Worm (Caenorhabditis elegans) whole organism, late embryonic: ENCODE measurements around the gene mup-4.

Source experiments
- C08G9.2 ChIP-seq: sonication (generic microtip); optimal IDR thresholded peaks from 2 replicates; lab custom pipeline; 2016; ENCODE audit warnings: mild to moderate bottlenecking, missing genetic modification characterization, moderate library complexity, missing compliant biosample characterization
- C38D4.7 ChIP-seq: fragments of 200-800 bp; sonication (Bioruptor generic); optimal IDR thresholded peaks from 2 replicates; lab custom pipeline; 2018; ENCODE audit warnings: mild to moderate bottlenecking, missing genetic modification characterization, moderate library complexity, missing compliant biosample characterization
- F13H6.1 ChIP-seq: sonication (generic microtip); optimal IDR thresholded peaks from 2 replicates; lab custom pipeline; 2016; ENCODE audit warnings: missing genetic modification characterization, missing compliant biosample characterization
- K09A11.1 ChIP-seq: sonication (generic microtip); optimal IDR thresholded peaks from 2 replicates; lab custom pipeline; 2017; ENCODE audit warnings: antibody characterized with exemption, mild to moderate bottlenecking, missing genetic modification characterization, missing compliant biosample characterization; ENCODE audit not compliant: insufficient read depth
- T23F11.4 ChIP-seq: fragments of 200-800 bp; sonication (Bioruptor generic); optimal IDR thresholded peaks from 2 replicates; lab custom pipeline; 2018; ENCODE audit warnings: mild to moderate bottlenecking, missing genetic modification characterization, missing compliant biosample characterization
- ahr-1 ChIP-seq: sonication (generic microtip); optimal IDR thresholded peaks from 2 replicates; lab custom pipeline; 2016; ENCODE audit warnings: missing genetic modification characterization, missing compliant biosample characterization
- ama-1 ChIP-seq: fragments of 150-350 bp; optimal IDR thresholded peaks from 2 replicates; lab custom pipeline; 2014
- ceh-18 ChIP-seq: sonication (generic microtip); optimal IDR thresholded peaks from 2 replicates; lab custom pipeline; 2016; ENCODE audit warnings: missing genetic modification characterization, missing compliant biosample characterization
- ceh-19 ChIP-seq: fragments of 200-800 bp; sonication (Bioruptor generic); optimal IDR thresholded peaks from 2 replicates; lab custom pipeline; 2018; ENCODE audit warnings: mild to moderate bottlenecking, missing genetic modification characterization, missing compliant biosample characterization
- ceh-30 ChIP-seq: fragments of 150-350 bp; optimal IDR thresholded peaks from 2 replicates; lab custom pipeline; 2014; ENCODE audit warnings: missing biosample characterization, missing genetic modification characterization
- ceh-31 ChIP-seq: sonication (generic microtip); optimal IDR thresholded peaks from 2 replicates; lab custom pipeline; 2016; ENCODE audit warnings: missing genetic modification characterization, missing compliant biosample characterization
- ceh-6 ChIP-seq: fragments of 200-800 bp; sonication (Bioruptor generic); optimal IDR thresholded peaks from 2 replicates; lab custom pipeline; 2018; ENCODE audit warnings: mild to moderate bottlenecking, missing genetic modification characterization, missing compliant biosample characterization
- che-1 ChIP-seq: sonication (generic microtip); optimal IDR thresholded peaks from 2 replicates; lab custom pipeline; 2016; ENCODE audit warnings: mild to moderate bottlenecking, missing genetic modification characterization, missing compliant biosample characterization
- dmd-4 ChIP-seq: sonication (generic microtip); optimal IDR thresholded peaks from 2 replicates; lab custom pipeline; 2016; ENCODE audit warnings: borderline replicate concordance, missing genetic modification characterization, missing compliant biosample characterization
- ets-4 ChIP-seq: sonication (generic microtip); optimal IDR thresholded peaks from 2 replicates; lab custom pipeline; 2016; ENCODE audit warnings: missing genetic modification characterization, missing compliant biosample characterization
- eyg-1 ChIP-seq: sonication (generic microtip); optimal IDR thresholded peaks from 2 replicates; lab custom pipeline; 2016; ENCODE audit warnings: missing genotype, missing genetic modification characterization, missing compliant biosample characterization
- gmeb-2 ChIP-seq: sonication (generic microtip); optimal IDR thresholded peaks from 2 replicates; lab custom pipeline; 2016; ENCODE audit warnings: missing genetic modification characterization, inconsistent platforms, missing compliant biosample characterization
- hlh-13 ChIP-seq: fragments of 200-800 bp; sonication (Bioruptor generic); optimal IDR thresholded peaks from 2 replicates; lab custom pipeline; 2018; ENCODE audit warnings: mild to moderate bottlenecking, missing genetic modification characterization, missing compliant biosample characterization
- hlh-15 ChIP-seq: sonication (generic microtip); optimal IDR thresholded peaks from 2 replicates; lab custom pipeline; 2016; ENCODE audit warnings: missing genetic modification characterization, missing compliant biosample characterization
- hlh-8 ChIP-seq: sonication (generic microtip); optimal IDR thresholded peaks from 2 replicates; lab custom pipeline; 2016; ENCODE audit warnings: missing genotype, missing genetic modification characterization, missing compliant biosample characterization
- lin-11 ChIP-seq: fragments of 200-800 bp; sonication (Bioruptor generic); optimal IDR thresholded peaks from 2 replicates; lab custom pipeline; 2018; ENCODE audit warnings: mild to moderate bottlenecking, missing genetic modification characterization, missing compliant biosample characterization
- madf-2 ChIP-seq: sonication (generic microtip); optimal IDR thresholded peaks from 2 replicates; lab custom pipeline; 2017; ENCODE audit warnings: missing genetic modification characterization, missing compliant biosample characterization
- nhr-232 ChIP-seq: sonication (generic microtip); optimal IDR thresholded peaks from 2 replicates; lab custom pipeline; 2016; ENCODE audit warnings: missing genetic modification characterization, missing compliant biosample characterization
- npax-4 ChIP-seq: sonication (generic microtip); optimal IDR thresholded peaks from 2 replicates; lab custom pipeline; 2016; ENCODE audit warnings: missing genetic modification characterization, missing compliant biosample characterization
- pag-3 ChIP-seq: sonication (generic microtip); optimal IDR thresholded peaks from 2 replicates; lab custom pipeline; 2016; ENCODE audit warnings: missing compliant biosample characterization, missing genetic modification characterization, borderline replicate concordance
- pat-9 ChIP-seq: fragments of 200-800 bp; sonication (Bioruptor generic); optimal IDR thresholded peaks from 2 replicates; lab custom pipeline; 2018; ENCODE audit warnings: mild to moderate bottlenecking, missing genetic modification characterization, moderate library complexity, missing compliant biosample characterization
- pax-1 ChIP-seq: fragments of 150-350 bp; optimal IDR thresholded peaks from 2 replicates; lab custom pipeline; 2014; ENCODE audit warnings: missing biosample characterization, missing genetic modification characterization
- pha-2 ChIP-seq: sonication (generic microtip); optimal IDR thresholded peaks from 2 replicates; lab custom pipeline; 2017; ENCODE audit warnings: mild to moderate bottlenecking, missing genetic modification characterization, missing compliant biosample characterization
- pha-4 ChIP-seq: fragments of 150-350 bp; optimal IDR thresholded peaks from 2 replicates; lab custom pipeline; 2018; ENCODE audit warnings: missing biosample characterization, missing genetic modification reagents, missing genetic modification characterization
- pqm-1 ChIP-seq: sonication (generic microtip); optimal IDR thresholded peaks from 2 replicates; lab custom pipeline; 2016; ENCODE audit warnings: missing genetic modification characterization, missing compliant biosample characterization
- pros-1 ChIP-seq: fragments of 150-350 bp; optimal IDR thresholded peaks from 2 replicates; lab custom pipeline; 2014; ENCODE audit warnings: missing biosample characterization, missing genetic modification reagents, missing genetic modification characterization
- ref-2 ChIP-seq: sonication (generic microtip); optimal IDR thresholded peaks from 2 replicates; lab custom pipeline; 2016; ENCODE audit warnings: missing genetic modification characterization, missing compliant biosample characterization
- sdc-2 ChIP-seq: sonication (generic microtip); optimal IDR thresholded peaks from 2 replicates; lab custom pipeline; 2016; ENCODE audit warnings: missing genotype, missing genetic modification characterization, missing compliant biosample characterization
- sox-2 ChIP-seq: fragments of 200-800 bp; sonication (Bioruptor generic); IDR thresholded peaks from 2 replicates; pipeline ENCODE4 v1.3.6; 2022; ENCODE audit warnings: missing genetic modification reagents, missing genetic modification characterization, missing compliant biosample characterization
- tbx-2 ChIP-seq: sonication (generic microtip); optimal IDR thresholded peaks from 2 replicates; lab custom pipeline; 2016; ENCODE audit warnings: missing genetic modification characterization, missing compliant biosample characterization
- tbx-7 ChIP-seq: sonication (generic microtip); optimal IDR thresholded peaks from 2 replicates; lab custom pipeline; 2016; ENCODE audit warnings: missing genotype, missing genetic modification characterization, missing compliant biosample characterization
- ttx-3 ChIP-seq: sonication (generic microtip); optimal IDR thresholded peaks from 2 replicates; lab custom pipeline; 2016; ENCODE audit warnings: missing genetic modification reagents, missing genetic modification characterization, missing compliant biosample characterization
- unc-3 ChIP-seq, 2 experiments: fragments of 200-800 bp in 1 of 2; sonication (Bioruptor generic) in 1 of 2; sonication (generic microtip) in 1 of 2; conservative IDR thresholded peaks in 1 of 2; optimal IDR thresholded peaks in 1 of 2; 2 replicates each; pipeline versions ENCODE4 v1.3.6 to Lab custom; 2016 to 2022; ENCODE audit warnings: missing compliant biosample characterization in 2 of 2, missing genetic modification characterization in 2 of 2, missing genetic modification reagents in 1 of 2
- unc-42 ChIP-seq: sonication (generic microtip); optimal IDR thresholded peaks from 2 replicates; lab custom pipeline; 2016; ENCODE audit warnings: missing genotype, missing genetic modification characterization, missing compliant biosample characterization
- unc-55 ChIP-seq: sonication (generic microtip); optimal IDR thresholded peaks from 2 replicates; lab custom pipeline; 2017; ENCODE audit warnings: missing biosample characterization, missing genetic modification reagents, missing genetic modification characterization
- unc-86 ChIP-seq: sonication (generic microtip); optimal IDR thresholded peaks from 2 replicates; lab custom pipeline; 2016; ENCODE audit warnings: missing genetic modification characterization, missing compliant biosample characterization

The mup-4 gene

DNA sequence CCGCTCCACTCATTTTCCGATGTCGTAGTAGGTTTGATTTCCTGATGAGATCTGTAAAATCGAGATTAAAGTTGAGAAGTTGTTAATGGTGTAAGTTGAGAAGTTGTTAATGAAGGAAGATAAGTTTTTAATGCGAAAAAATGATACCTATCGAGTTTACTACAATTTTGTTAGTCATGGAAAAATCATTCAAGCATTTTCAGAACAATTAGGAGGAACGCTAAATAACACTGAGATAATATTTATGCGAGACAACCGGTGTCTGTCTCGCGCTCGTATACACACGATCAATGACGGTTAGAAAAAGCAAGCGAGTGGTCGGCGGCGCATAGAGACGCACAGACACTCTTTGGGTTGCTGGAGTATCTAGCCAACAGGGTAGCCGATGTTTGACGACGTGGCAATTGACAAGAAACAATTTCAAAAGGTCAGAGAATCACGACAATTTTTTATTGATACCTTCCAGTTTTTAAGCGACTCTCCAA, 8.9 kb upstream of the mup-4 start, which contains the start of gene cgh-1:
Gene cgh-1, minus strand, starts transcription at position 51 of the 485 bp plus-strand sequence.
- TF ChIP-seq pha-2 (no peak), tbx-2 (tag; lab: Kevin White, UChicago) (no peak), ceh-19 (GFP tag; lab: Kevin White, UChicago) (no peak), hlh-15 (tag; lab: Kevin White, UChicago) (no peak), ceh-31 (tag; lab: Kevin White, UChicago) (no peak), C08G9.2 (tag; lab: Kevin White, UChicago) (no peak), F13H6.1 (tag; lab: Kevin White, UChicago) (no peak), K09A11.1 (tag; lab: Kevin White, UChicago) (no peak), lin-11 (tag; lab: Kevin White, UChicago) (no peak), pha-4 (no peak), ets-4 (tag; lab: Kevin White, UChicago) (no peak)

DNA sequence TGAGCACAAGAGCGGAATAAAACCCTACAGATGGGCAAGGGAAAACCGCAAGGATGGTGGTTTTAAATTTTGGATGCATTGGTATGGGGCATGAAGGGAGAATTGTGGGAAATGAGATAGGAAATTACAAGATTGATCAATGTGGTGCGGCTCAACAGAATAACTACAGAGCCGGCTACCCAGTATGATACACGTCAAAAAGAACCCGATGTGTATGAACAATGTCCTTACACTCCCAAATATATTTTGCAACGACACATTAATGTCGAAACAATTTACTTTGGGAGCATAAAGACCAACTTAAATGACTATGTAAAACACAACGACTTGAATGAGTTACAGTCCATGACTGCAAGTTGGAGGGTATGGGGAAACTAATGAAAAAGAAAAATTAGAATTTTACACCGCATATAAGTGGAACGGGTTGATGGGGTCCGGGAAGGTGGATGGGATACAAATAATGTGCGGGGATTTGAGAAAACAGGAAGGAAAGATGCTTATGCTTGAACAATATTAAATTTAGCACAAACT, 6.8 kb upstream of the mup-4 start:
- TF ChIP-seq tbx-7: no peak

DNA sequence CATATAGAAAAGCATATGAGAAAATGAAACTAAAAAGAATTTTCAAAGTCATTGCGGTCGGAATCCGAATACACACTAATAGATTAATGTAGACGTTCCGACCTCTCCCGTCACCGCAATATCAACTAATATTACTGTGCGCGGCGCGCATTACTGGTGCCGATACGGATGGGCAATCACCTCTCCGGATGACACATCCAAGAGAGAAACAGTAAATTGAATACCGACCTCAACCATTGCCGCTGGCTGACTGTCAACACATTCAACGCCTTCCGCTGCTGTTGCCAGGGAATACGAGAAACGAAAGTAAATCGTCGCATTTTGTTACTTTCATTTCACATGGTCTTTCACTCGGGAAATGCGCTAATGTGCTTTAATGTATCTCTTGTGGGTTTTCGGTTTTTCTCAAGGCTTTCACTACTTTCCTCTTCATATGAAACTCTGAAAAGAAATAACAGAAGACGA, 6.0 kb upstream of the mup-4 start:
- TF ChIP-seq ama-1 (lab: Kevin White, UChicago) (peak; percentile 51), nhr-232 (tag; lab: Kevin White, UChicago) (no peak)

DNA sequence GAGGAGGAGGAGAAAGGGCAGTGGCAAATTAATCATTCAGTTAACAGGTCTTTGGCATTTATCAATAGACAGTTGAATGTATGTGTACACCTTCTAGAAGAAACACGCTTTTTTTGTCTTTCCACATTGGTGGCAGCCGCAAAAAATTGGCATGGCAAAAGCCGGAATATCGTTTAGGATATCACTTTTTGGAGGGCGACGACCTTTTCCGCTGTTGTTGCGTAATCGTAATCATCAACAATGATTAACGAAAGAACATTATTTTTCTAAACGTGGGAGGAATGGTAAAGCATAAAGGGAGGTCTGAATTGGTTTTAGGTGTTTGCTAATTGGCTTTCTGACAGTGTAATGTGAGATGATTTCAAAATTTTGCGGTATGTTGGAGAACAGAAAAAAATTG, 3.0 kb upstream of the mup-4 start:
- TF ChIP-seq unc-86 (no peak), T23F11.4 (GFP tag; lab: Kevin White, UChicago) (no peak), dmd-4 (tag; lab: Kevin White, UChicago) (no peak), che-1 (tag; lab: Kevin White, UChicago) (no peak), hlh-8 (tag; lab: Kevin White, UChicago) (no peak), unc-3 (GFP tag; conservative IDR thresholded peaks at IDR 0.05; lab: Robert Waterston, UW) (no peak), unc-3 (tag; optimal IDR thresholded peaks at IDR 0.05; lab: Kevin White, UChicago) (no peak), pag-3 (tag; lab: Kevin White, UChicago) (no peak), pros-1 (no peak), ceh-19 (GFP tag; lab: Kevin White, UChicago) (no peak), pat-9 (tag; lab: Kevin White, UChicago) (no peak), hlh-13 (GFP tag; lab: Kevin White, UChicago) (no peak), ceh-30 (tag; lab: Kevin White, UChicago) (no peak)

DNA sequence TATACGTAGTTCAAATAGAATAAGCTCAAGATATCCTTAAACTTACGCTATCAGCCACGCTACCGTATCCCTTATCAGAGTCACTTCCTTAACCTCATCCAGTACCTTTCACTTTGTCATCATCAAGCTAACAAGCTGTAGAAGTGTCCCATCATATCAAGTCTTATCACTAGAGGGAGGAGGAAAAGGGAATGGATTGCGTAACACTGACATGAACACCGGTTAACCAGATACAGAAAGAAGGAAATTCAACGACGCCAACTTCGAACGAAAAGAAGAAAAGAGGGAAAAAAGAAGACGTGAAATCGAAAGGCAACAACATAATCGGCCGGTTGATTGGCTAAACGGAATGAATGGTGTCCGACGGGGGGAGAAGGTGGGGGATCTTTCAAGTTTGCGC, 1.2 kb upstream of the mup-4 start:
- TF ChIP-seq pax-1 (tag; lab: Kevin White, UChicago) (no peak), unc-55 (GFP tag; lab: Kevin White, UChicago) (no peak), C38D4.7 (GFP tag; lab: Kevin White, UChicago) (no peak), dmd-4 (tag; lab: Kevin White, UChicago) (no peak), T23F11.4 (GFP tag; lab: Kevin White, UChicago) (no peak), pha-2 (no peak), ref-2 (tag; lab: Kevin White, UChicago) (peak; percentile 33), npax-4 (tag; lab: Kevin White, UChicago) (no peak)

DNA sequence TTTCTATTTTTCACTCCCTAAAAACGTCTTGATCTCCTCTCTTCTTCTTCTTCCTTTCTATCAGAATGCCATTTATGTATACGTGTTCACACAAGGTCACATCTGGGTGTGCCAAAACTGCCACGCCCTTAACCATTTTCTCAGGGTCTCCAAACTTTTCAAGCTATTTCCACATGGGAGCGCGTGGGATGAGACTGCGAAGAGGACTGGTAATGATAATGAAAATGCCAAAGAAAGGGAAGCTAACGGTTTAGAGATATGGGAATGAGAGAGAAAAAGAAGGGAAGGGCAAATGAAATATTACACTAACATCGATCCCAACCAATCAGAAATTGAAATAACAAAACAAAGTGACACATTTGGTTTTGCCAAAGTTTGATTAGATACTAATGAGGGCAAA, 602 bp downstream of the mup-4 start:
- TF ChIP-seq eyg-1 (tag; lab: Kevin White, UChicago): no peak
- TF ChIP-seq gmeb-2 (tag; lab: Kevin White, UChicago): no peak
- TF ChIP-seq pag-3 (tag; lab: Kevin White, UChicago): no peak
- no peak for TF ChIP-seq pat-9 (tag; lab: Kevin White, UChicago)
- TF ChIP-seq sox-2 (GFP tag; lab: Robert Waterston, UW): no peak
- no peak for TF ChIP-seq hlh-15 (tag; lab: Kevin White, UChicago)
- TF ChIP-seq ref-2 (tag; lab: Kevin White, UChicago): no peak
- no peak for TF ChIP-seq ceh-6 (GFP tag; lab: Kevin White, UChicago)
- no peak for TF ChIP-seq pqm-1 (tag; lab: Kevin White, UChicago)
- no peak for TF ChIP-seq lin-11 (tag; lab: Kevin White, UChicago)
- no peak for TF ChIP-seq ttx-3 (tag; lab: Kevin White, UChicago)
- TF ChIP-seq ahr-1 (tag; lab: Kevin White, UChicago): no peak
- no peak for TF ChIP-seq unc-42 (tag; lab: Kevin White, UChicago)
- no peak for TF ChIP-seq sdc-2
- TF ChIP-seq ceh-18 (tag; lab: Kevin White, UChicago): no peak
- no peak for TF ChIP-seq pha-2
- no peak for TF ChIP-seq pros-1
- no peak for TF ChIP-seq unc-55 (GFP tag; lab: Kevin White, UChicago)
- no peak for TF ChIP-seq madf-2 (tag; lab: Kevin White, UChicago)
